Fruit fly (Drosophila melanogaster) whole organism, embryonic: Measurements from ENCODE around the gene Dlip1.

Source experiments
- Asciz ChIP-seq: fragments of 200-800 bp; sonication (Bioruptor generic); optimal IDR thresholded peaks from 2 replicates; lab custom pipeline; 2017; ENCODE audit warnings: missing biosample characterization, mild to moderate bottlenecking, missing genetic modification characterization, missing genetic modification reagents
- Blimp-1 ChIP-seq: fragments of 200-800 bp; sonication (Bioruptor generic); optimal IDR thresholded peaks from 3 replicates; lab custom pipeline; 2018; ENCODE audit warnings: missing biosample characterization, missing genetic modification characterization, mild to moderate bottlenecking, moderate library complexity, missing genetic modification reagents
- CG10274 ChIP-seq: fragments of 200-800 bp; sonication (Bioruptor generic); optimal IDR thresholded peaks from 3 replicates; lab custom pipeline; 2017; ENCODE audit warnings: missing biosample characterization, mild to moderate bottlenecking, missing genetic modification characterization
- CG10959 ChIP-seq: fragments of 200-800 bp; sonication (Bioruptor generic); IDR thresholded peaks from 2 replicates; pipeline ENCODE4 v1.3.6; 2022; ENCODE audit warnings: missing biosample characterization, missing genetic modification characterization
- CG11695 ChIP-seq: fragments of 200-800 bp; sonication (Bioruptor generic); IDR thresholded peaks from 3 replicates; pipeline ENCODE4 v1.3.6; 2022; ENCODE audit warnings: missing biosample characterization, missing genetic modification characterization
- CG12104 ChIP-seq: fragments of 200-800 bp; sonication (Bioruptor generic); optimal IDR thresholded peaks from 3 replicates; lab custom pipeline; 2016; ENCODE audit warnings: missing biosample characterization, missing genetic modification characterization
- CG14667 ChIP-seq: fragments of 200-800 bp; sonication (Bioruptor generic); IDR thresholded peaks from 2 replicates; pipeline ENCODE4 v1.3.6; 2022; ENCODE audit warnings: missing biosample characterization, missing genetic modification characterization
- CG15269 ChIP-seq: fragments of 200-800 bp; sonication (Bioruptor generic); optimal IDR thresholded peaks from 2 replicates; lab custom pipeline; 2018; ENCODE audit warnings: missing biosample characterization, mild to moderate bottlenecking, missing genetic modification characterization, moderate library complexity
- CG1602 ChIP-seq: fragments of 200-800 bp; sonication (Bioruptor generic); optimal IDR thresholded peaks from 3 replicates; lab custom pipeline; 2016; ENCODE audit warnings: missing biosample characterization, missing genetic modification characterization
- CG1647 ChIP-seq: fragments of 200-800 bp; sonication (Bioruptor generic); optimal IDR thresholded peaks from 3 replicates; lab custom pipeline; 2016; ENCODE audit warnings: missing biosample characterization, missing genetic modification characterization
- CG17186 ChIP-seq: fragments of 200-800 bp; sonication (Bioruptor generic); optimal IDR thresholded peaks from 3 replicates; lab custom pipeline; 2017; ENCODE audit warnings: missing biosample characterization, missing genetic modification reagents, missing genetic modification characterization
- CG17829 ChIP-seq: fragments of 200-800 bp; optimal IDR thresholded peaks from 2 replicates; lab custom pipeline; 2019; ENCODE audit warnings: missing biosample characterization, mild to moderate bottlenecking, missing genetic modification characterization, moderate library complexity
- CG1832 ChIP-seq: fragments of 200-800 bp; sonication (Bioruptor generic); optimal IDR thresholded peaks from 2 replicates; lab custom pipeline; 2017; ENCODE audit warnings: missing biosample characterization, mild to moderate bottlenecking, missing genetic modification characterization, inconsistent platforms
- CG4707 ChIP-seq: fragments of 200-800 bp; sonication (Bioruptor generic); optimal IDR thresholded peaks from 2 replicates; lab custom pipeline; 2018; ENCODE audit warnings: missing biosample characterization, mild to moderate bottlenecking, missing genetic modification characterization, moderate library complexity
- CG5180 ChIP-seq: fragments of 200-800 bp; sonication (Bioruptor generic); optimal IDR thresholded peaks from 3 replicates; lab custom pipeline; 2017; ENCODE audit warnings: missing biosample characterization, missing genetic modification characterization, mild to moderate bottlenecking, moderate library complexity, missing genetic modification reagents
- CG6765 ChIP-seq: fragments of 200-800 bp; sonication (Bioruptor generic); optimal IDR thresholded peaks from 3 replicates; lab custom pipeline; 2017; ENCODE audit warnings: missing biosample characterization, mild to moderate bottlenecking, missing genetic modification characterization
- CG9215 ChIP-seq: fragments of 200-800 bp; sonication (Bioruptor generic); IDR thresholded peaks from 2 replicates; pipeline ENCODE4 v1.3.6; 2022; ENCODE audit warnings: missing biosample characterization, missing genetic modification characterization
- CG9727 ChIP-seq: fragments of 200-800 bp; sonication (Bioruptor generic); optimal IDR thresholded peaks from 3 replicates; lab custom pipeline; 2017; ENCODE audit warnings: missing biosample characterization, mild to moderate bottlenecking, missing genetic modification characterization
- Camta ChIP-seq: fragments of 200-800 bp; sonication (Bioruptor generic); optimal IDR thresholded peaks from 2 replicates; lab custom pipeline; 2016; ENCODE audit warnings: missing biosample characterization, missing genetic modification characterization
- Dad ChIP-seq: fragments of 200-800 bp; sonication (Bioruptor generic); optimal IDR thresholded peaks from 3 replicates; lab custom pipeline; 2016; ENCODE audit warnings: missing biosample characterization, missing genetic modification characterization
- Dbx ChIP-seq: fragments of 200-800 bp; sonication (Bioruptor generic); IDR thresholded peaks from 3 replicates; pipeline ENCODE4 v1.3.6; 2022; ENCODE audit warnings: missing biosample characterization, missing genetic modification characterization
- Drgx ChIP-seq: fragments of 200-800 bp; sonication (Bioruptor generic); IDR thresholded peaks from 2 replicates; pipeline ENCODE4 v1.3.6; 2022; ENCODE audit warnings: missing biosample characterization, missing genetic modification characterization
- Eip74EF ChIP-seq, 2 experiments: fragments of 200-800 bp in 1 of 2; fragments of >200 bp in 1 of 2; sonication (Bioruptor generic) in 1 of 2; optimal IDR thresholded peaks; 2 replicates each; lab custom pipeline; 2017 to 2019; ENCODE audit warnings: missing biosample characterization in 2 of 2, missing genetic modification characterization in 2 of 2, mild to moderate bottlenecking in 1 of 2, moderate library complexity in 1 of 2
- H2.0 ChIP-seq: fragments of 200-800 bp; sonication (Bioruptor generic); IDR thresholded peaks from 2 replicates; pipeline ENCODE4 v1.3.6; 2022; ENCODE audit warnings: missing biosample characterization, missing genetic modification characterization
- HLH3B ChIP-seq: fragments of 200-800 bp; sonication (Bioruptor generic); IDR thresholded peaks from 2 replicates; pipeline ENCODE4 v1.3.6; 2022; ENCODE audit warnings: missing biosample characterization, missing genetic modification characterization
- HmgZ ChIP-seq: fragments of 200-800 bp; sonication (Bioruptor generic); optimal IDR thresholded peaks from 2 replicates; lab custom pipeline; 2018; ENCODE audit warnings: missing biosample characterization, mild to moderate bottlenecking, missing genetic modification characterization
- Sry-β ChIP-seq: fragments of 200-800 bp; sonication (Bioruptor generic); optimal IDR thresholded peaks from 2 replicates; lab custom pipeline; 2018; ENCODE audit warnings: missing biosample characterization, mild to moderate bottlenecking, missing genetic modification characterization, moderate library complexity
- TFAM ChIP-seq: fragments of 200-800 bp; sonication (Bioruptor generic); optimal IDR thresholded peaks from 2 replicates; lab custom pipeline; 2017; ENCODE audit warnings: missing biosample characterization, missing genetic modification characterization, inconsistent platforms
- ab ChIP-seq: fragments of 200-800 bp; sonication (Bioruptor generic); optimal IDR thresholded peaks from 2 replicates; lab custom pipeline; 2016; ENCODE audit warnings: missing biosample characterization, missing genetic modification characterization
- al ChIP-seq: fragments of 200-800 bp; sonication (Bioruptor generic); IDR thresholded peaks from 2 replicates; pipeline ENCODE4 v1.3.6; 2022; ENCODE audit warnings: missing biosample characterization, missing genetic modification characterization
- bcd ChIP-seq: fragments of 200-800 bp; sonication (Bioruptor generic); optimal IDR thresholded peaks from 2 replicates; lab custom pipeline; 2017; ENCODE audit warnings: missing biosample characterization, mild to moderate bottlenecking, missing genetic modification characterization
- bigmax ChIP-seq: fragments of 200-800 bp; sonication (Bioruptor generic); optimal IDR thresholded peaks from 2 replicates; lab custom pipeline; 2018; ENCODE audit warnings: missing biosample characterization, mild to moderate bottlenecking, missing genetic modification characterization
- bsh ChIP-seq, 2 experiments: fragments of 200-800 bp; sonication (Bioruptor generic); optimal IDR thresholded peaks; 2 replicates each; lab custom pipeline; 2017 to 2018; ENCODE audit warnings: mild to moderate bottlenecking in 2 of 2, missing biosample characterization in 2 of 2, missing genetic modification characterization in 2 of 2, moderate library complexity in 1 of 2
- cas ChIP-seq: fragments of 200-800 bp; sonication (Bioruptor generic); IDR thresholded peaks from 2 replicates; pipeline ENCODE4 v1.3.6; 2022; ENCODE audit warnings: missing biosample characterization, missing genetic modification characterization
- crc ChIP-seq: fragments of 200-800 bp; sonication (Bioruptor generic); optimal IDR thresholded peaks from 2 replicates; lab custom pipeline; 2016; ENCODE audit warnings: missing biosample characterization, missing genetic modification characterization
- disco-r ChIP-seq: fragments of 200-800 bp; sonication (Bioruptor generic); optimal IDR thresholded peaks from 2 replicates; lab custom pipeline; 2016; ENCODE audit warnings: missing biosample characterization, missing genetic modification characterization
- esg ChIP-seq: fragments of 200-800 bp; sonication (Bioruptor generic); conservative IDR thresholded peaks from 2 replicates; pipeline ENCODE4 v1.3.6; 2022; ENCODE audit warnings: missing biosample characterization, missing genetic modification characterization
- grau ChIP-seq: fragments of 200-800 bp; optimal IDR thresholded peaks from 3 replicates; lab custom pipeline; 2019; ENCODE audit warnings: missing biosample characterization, mild to moderate bottlenecking, missing genetic modification characterization, moderate library complexity
- her ChIP-seq: fragments of 200-800 bp; sonication (Bioruptor generic); optimal IDR thresholded peaks from 2 replicates; lab custom pipeline; 2016; ENCODE audit warnings: missing biosample characterization, missing genetic modification characterization
- ind ChIP-seq: fragments of 200-800 bp; sonication (Bioruptor generic); optimal IDR thresholded peaks from 3 replicates; lab custom pipeline; 2016; ENCODE audit warnings: missing biosample characterization, missing genetic modification characterization
- lilli ChIP-seq: fragments of 200-800 bp; sonication (Bioruptor generic); optimal IDR thresholded peaks from 3 replicates; lab custom pipeline; 2016; ENCODE audit warnings: missing biosample characterization, missing genetic modification characterization
- lola ChIP-seq, 3 experiments: fragments of >200 bp in 2 of 3; fragments of 200-800 bp in 1 of 3; sonication (Bioruptor generic) in 1 of 3; optimal IDR thresholded peaks; 2 replicates each; lab custom pipeline; 2017 to 2019; ENCODE audit warnings: missing biosample characterization in 3 of 3, missing genetic modification characterization in 3 of 3, mild to moderate bottlenecking in 1 of 3, moderate library complexity in 1 of 3
- otp ChIP-seq: fragments of 200-800 bp; sonication (Bioruptor generic); IDR thresholded peaks from 3 replicates; pipeline ENCODE4, ENCODE4 v1.3.6; 2022; ENCODE audit warnings: missing biosample characterization, missing genetic modification characterization
- pan ChIP-seq, 4 experiments: fragments of >200 bp in 3 of 4; fragments of 200-800 bp in 1 of 4; sonication (Bioruptor generic) in 1 of 4; optimal IDR thresholded peaks in 3 of 4; IDR thresholded peaks in 1 of 4; 2 replicates each; pipeline versions ENCODE4 v1.3.6 to Lab custom; 2017 to 2022; ENCODE audit warnings: missing biosample characterization in 2 of 4, missing genetic modification characterization in 2 of 4, mixed read lengths in 1 of 4
- pum ChIP-seq: fragments of 200-800 bp; sonication (Bioruptor generic); optimal IDR thresholded peaks from 2 replicates; lab custom pipeline; 2016; ENCODE audit warnings: missing biosample characterization, missing genetic modification characterization
- sens ChIP-seq: fragments of 200-800 bp; sonication (Bioruptor generic); peaks from one replicate; lab custom pipeline; 2016; ENCODE audit warnings: missing biosample characterization, missing genetic modification characterization
- tin ChIP-seq: fragments of 200-800 bp; sonication (Bioruptor generic); optimal IDR thresholded peaks from 3 replicates; lab custom pipeline; 2016; ENCODE audit warnings: missing biosample characterization, missing genetic modification characterization
- trh ChIP-seq: fragments of 200-800 bp; sonication (Bioruptor generic); optimal IDR thresholded peaks from 2 replicates; lab custom pipeline; 2016; ENCODE audit warnings: missing biosample characterization, missing genetic modification characterization
- unc-4 ChIP-seq: fragments of 200-800 bp; sonication (Bioruptor generic); IDR thresholded peaks from 2 replicates; pipeline ENCODE4 v1.3.6; 2022; ENCODE audit warnings: missing biosample characterization, missing genetic modification characterization; ENCODE audit not compliant: partially characterized antibody
- zf30C ChIP-seq: fragments of 200-800 bp; sonication (Bioruptor generic); optimal IDR thresholded peaks from 3 replicates; lab custom pipeline; 2018; ENCODE audit warnings: missing biosample characterization, mild to moderate bottlenecking, missing genetic modification characterization

The Dlip1 gene

DNA sequence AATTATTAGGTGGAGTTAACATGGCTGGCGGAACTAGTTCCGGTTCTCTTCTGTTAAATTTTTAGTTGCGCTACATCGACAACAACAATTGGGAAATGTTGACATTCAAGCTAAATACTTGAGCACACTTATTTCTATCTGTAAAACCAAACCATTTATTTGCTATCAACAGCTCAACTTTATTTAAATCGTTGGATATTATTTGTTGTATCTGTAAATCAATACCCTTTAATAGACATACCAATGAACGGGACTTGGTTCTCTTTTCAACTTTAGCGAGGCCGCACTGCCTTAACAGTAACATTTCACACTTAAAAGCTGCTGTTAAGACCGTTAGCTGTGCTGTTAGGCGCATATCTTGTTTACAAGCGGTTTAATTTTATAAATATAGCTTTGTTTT is 35.2 kb downstream of the Dlip1 start, which contains the start of gene CG12106 (continued):
- TF ChIP-seq bsh (GFP tag; optimal IDR thresholded peaks at IDR 0.05; lab: Kevin White, UChicago) (peak in 1 of 2 experiments; percentile 46), CG17829 (peak; percentile 49), sens (peak; percentile 59), Drgx (GFP tag; lab: Robert Waterston, UW) (no peak; the same call in 1 of the 2 replicates), lilli (GFP tag; lab: Kevin White, UChicago) (peak; percentile 72), grau (tag; lab: Kevin White, UChicago) (peak; percentile 98), Asciz (GFP tag; lab: Kevin White, UChicago) (no peak), Sry-β (GFP tag; lab: Kevin White, UChicago) (no peak), CG11695 (GFP tag; lab: Robert Waterston, UW) (peak; percentile 45; the same call in 1 of the 3 replicates), H2.0 (GFP tag; lab: Robert Waterston, UW) (no peak; the same call in 1 of the 2 replicates), CG1647 (no peak), CG10274 (GFP tag; lab: Kevin White, UChicago) (peak; percentile 36), CG12104 (GFP tag; lab: Kevin White, UChicago) (no peak), CG9215 (GFP tag; lab: Robert Waterston, UW) (no peak; the same call in 1 of the 2 replicates), pan (optimal IDR thresholded peaks at IDR 0.05; lab: Kevin White, UChicago) (no peak), pan (GFP tag; optimal IDR thresholded peaks at IDR 0.05 in 1 of 2, IDR thresholded peaks at IDR 0.05 in 1 of 2) (peak in 1 of 2 experiments; percentile 44), CG6765 (GFP tag; lab: Kevin White, UChicago) (no peak), CG15269 (tag; lab: Kevin White, UChicago) (peak; percentile 65), cas (GFP tag; lab: Robert Waterston, UW) (no peak), CG9727 (GFP tag; lab: Kevin White, UChicago) (peak; percentile 3), HLH3B (no peak), Blimp-1 (GFP tag; lab: Kevin White, UChicago) (no peak), Camta (GFP tag; lab: Kevin White, UChicago) (no peak), CG10959 (GFP tag; lab: Robert Waterston, UW) (no peak), Eip74EF (GFP tag; optimal IDR thresholded peaks at IDR 0.05; lab: Kevin White, UChicago) (no peak), CG14667 (GFP tag; lab: Robert Waterston, UW) (no peak), otp (no peak), zf30C (GFP tag; lab: Kevin White, UChicago) (no peak), bigmax (GFP tag; lab: Kevin White, UChicago) (no peak), CG17186 (GFP tag; lab: Kevin White, UChicago) (peak; percentile 99), ab (GFP tag; lab: Kevin White, UChicago) (no peak), al (peak; percentile 7; the same call in 1 of the 2 replicates), bcd (GFP tag; lab: Kevin White, UChicago) (peak; percentile 20), pum (GFP tag; lab: Kevin White, UChicago) (peak; percentile 46), Dad (GFP tag; lab: Kevin White, UChicago) (no peak), CG5180 (GFP tag; lab: Kevin White, UChicago) (no peak), esg (peak; percentile 57; the same call in 1 of the 2 replicates), CG1602 (GFP tag; lab: Kevin White, UChicago) (peak; percentile 26), disco-r (GFP tag; lab: Kevin White, UChicago) (no peak), HmgZ (tag; lab: Kevin White, UChicago) (peak; percentile 3), CG4707 (GFP tag; lab: Kevin White, UChicago) (no peak), Dbx (0 out of 3 replicates have a peak, but pooled peaks have one; percentile 23), CG1832 (no peak), her (GFP tag; lab: Kevin White, UChicago) (no peak), unc-4 (GFP tag; lab: Robert Waterston, UW) (no peak), trh (GFP tag; lab: Kevin White, UChicago) (no peak), TFAM (GFP tag; lab: Kevin White, UChicago) (no peak), crc (GFP tag; lab: Kevin White, UChicago) (peak; percentile 14), lola (GFP tag; optimal IDR thresholded peaks at IDR 0.05; lab: Kevin White, UChicago) (peak in 1 of 3 experiments; percentile 27), tin (GFP tag; lab: Kevin White, UChicago) (peak; percentile 18), ind (GFP tag; lab: Kevin White, UChicago) (peak; percentile 51)
